Fruit fly (Drosophila melanogaster): Measurements from ENCODE around the gene Alr.

DNA sequence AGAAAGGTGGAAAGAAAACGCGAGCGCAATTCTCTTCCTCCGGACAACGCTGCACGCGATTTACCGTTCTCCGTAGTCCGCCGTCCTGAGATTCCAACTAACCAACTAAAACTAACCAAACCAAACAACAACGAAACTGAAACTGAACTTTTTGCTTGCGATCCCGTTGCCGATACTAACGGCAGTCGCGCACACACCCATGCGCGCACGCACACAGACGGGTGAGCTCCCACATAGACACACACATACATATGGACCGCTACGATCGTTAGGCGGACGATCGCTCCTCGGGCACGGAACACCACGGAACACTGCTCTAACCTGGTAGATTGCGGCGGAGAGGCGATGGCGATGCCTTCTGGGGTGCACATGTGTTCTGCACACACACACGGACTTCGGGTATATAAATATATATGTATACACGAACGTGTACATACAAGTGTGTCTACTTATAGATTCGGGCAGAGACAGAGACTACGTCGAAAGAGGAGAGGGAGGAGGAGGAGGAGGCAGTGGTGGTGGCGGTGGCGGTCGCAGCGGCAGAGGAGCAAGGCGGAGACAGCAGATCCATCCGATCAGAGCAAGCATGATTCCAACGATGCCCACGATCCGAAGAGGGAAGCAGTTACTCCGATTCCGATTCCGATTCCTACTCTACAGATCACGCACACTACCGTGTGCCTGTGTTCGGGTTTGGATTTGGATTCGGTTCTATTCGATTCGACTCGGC is 35.1 kb upstream of the Alr start, which contains the start of gene meso18E:
- TF ChIP-seq grn (GFP tag; optimal IDR thresholded peaks at IDR 0.05) = no peak
- TF ChIP-seq CG17385 (GFP tag; optimal IDR thresholded peaks at IDR 0.05) = no peak
- no peak for TF ChIP-seq Med (GFP tag)
- TF ChIP-seq Gug (GFP tag; IDR thresholded peaks at IDR 0.05) = no peak
- TF ChIP-seq gcm2 (GFP tag; optimal IDR thresholded peaks at IDR 0.05) = no peak
- TF ChIP-seq Abd-B (GFP tag; optimal IDR thresholded peaks at IDR 0.05) = no peak
- TF ChIP-seq chinmo (GFP tag; IDR thresholded peaks at IDR 0.05; ENCODE audit: partially characterized antibody) = 0 out of 4 replicates have a peak, but pooled peaks have one; percentile 7
